Worm (Caenorhabditis elegans): ENCODE measurements around the gene B0496.1.

B0496.1 gene

DNA sequence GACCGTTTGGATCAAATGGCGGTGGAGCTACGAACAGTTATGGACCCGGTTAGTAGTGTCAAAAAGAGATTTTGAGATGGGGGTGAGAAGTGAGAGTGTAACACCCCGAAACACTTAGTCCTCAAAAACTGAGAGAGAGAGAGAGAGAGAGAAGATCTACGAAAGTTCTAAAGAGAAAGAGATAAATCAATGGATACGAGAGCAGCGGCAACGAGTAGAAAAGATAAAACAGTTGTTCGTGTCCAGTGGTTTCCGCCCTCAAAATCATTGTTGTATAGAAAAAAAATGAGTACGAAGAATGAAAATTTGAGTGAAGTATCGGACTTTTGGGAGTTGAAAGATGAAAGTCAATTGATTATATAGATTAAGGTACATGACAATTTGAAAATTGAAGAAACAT is 17.1 kb upstream of the B0496.1 start:
- no peak for TF ChIP-seq snpc-1.3 (tag; optimal IDR thresholded peaks at IDR 0.05; ENCODE audit: insufficient read depth)
- TF ChIP-seq mes-4 (tag; optimal IDR thresholded peaks at IDR 0.05): no peak
- TF ChIP-seq hmg-20 (GFP tag; IDR thresholded peaks at IDR 0.05): no peak
- TF ChIP-seq cebp-1 (GFP tag; IDR thresholded peaks at IDR 0.05): no peak
- TF ChIP-seq cebp-1 (tag; optimal IDR thresholded peaks at IDR 0.05): no peak
- no peak for TF ChIP-seq nfya-2 (GFP tag; IDR thresholded peaks at IDR 0.05)
- TF ChIP-seq ceh-58 (GFP tag; IDR thresholded peaks at IDR 0.05): no peak
- no peak for TF ChIP-seq madf-6 (GFP tag; IDR thresholded peaks at IDR 0.05)
- no peak for TF ChIP-seq ceh-27 (GFP tag; optimal IDR thresholded peaks at IDR 0.05)
- TF ChIP-seq nhr-120 (GFP tag; IDR thresholded peaks at IDR 0.05): no peak
- TF ChIP-seq B0019.2 (GFP tag; conservative IDR thresholded peaks at IDR 0.05): no peak
- no peak for TF ChIP-seq die-1 (tag; optimal IDR thresholded peaks at IDR 0.05)
- no peak for TF ChIP-seq nfyb-1 (GFP tag; IDR thresholded peaks at IDR 0.05)
- no peak for TF ChIP-seq ama-1 (optimal IDR thresholded peaks at IDR 0.05)
- no peak for TF ChIP-seq ama-1 (GFP tag; optimal IDR thresholded peaks at IDR 0.05)
- no peak for TF ChIP-seq snpc-1.1 (tag; optimal IDR thresholded peaks at IDR 0.05; ENCODE audit: insufficient read depth)
- no peak for TF ChIP-seq lsl-1 (GFP tag; optimal IDR thresholded peaks at IDR 0.05)
- TF ChIP-seq let-607 (tag; optimal IDR thresholded peaks at IDR 0.05): no peak
- no peak for TF ChIP-seq mxl-1 (tag; optimal IDR thresholded peaks at IDR 0.05)
- no peak for TF ChIP-seq Y67H2A.10 (GFP tag; conservative IDR thresholded peaks at IDR 0.05)
- TF ChIP-seq aptf-2 (GFP tag; conservative IDR thresholded peaks at IDR 0.05): no peak
- no peak for TF ChIP-seq lin-54 (GFP tag; optimal IDR thresholded peaks at IDR 0.05)

DNA sequence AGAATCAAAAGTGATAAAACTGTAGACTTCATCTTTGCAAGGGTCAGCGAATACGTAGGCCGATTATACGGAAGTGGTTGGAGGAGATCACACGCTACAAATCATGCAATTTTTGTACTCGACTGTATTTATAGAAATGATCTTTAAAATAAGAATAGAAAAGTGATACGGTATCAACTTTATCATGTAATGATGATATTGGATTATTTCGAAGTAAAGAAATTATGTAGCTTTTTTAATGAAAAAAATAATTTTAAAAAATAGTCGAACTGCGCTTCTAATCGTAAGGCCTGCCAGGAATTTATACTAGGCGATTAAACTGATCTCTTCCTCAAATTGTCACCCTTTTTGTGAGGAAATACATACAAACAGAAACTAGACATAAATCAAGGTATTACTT is 12.2 kb upstream of the B0496.1 start, which contains the start of gene B0496.11:
B0496.11 (minus strand) TSS at position 101 of the 400 bp plus-strand sequence.
- TF ChIP-seq Y67H2A.10 (GFP tag; conservative IDR thresholded peaks at IDR 0.05): no peak
- no peak for TF ChIP-seq dpff-1 (tag; optimal IDR thresholded peaks at IDR 0.05)
- TF ChIP-seq lsy-27 (tag; optimal IDR thresholded peaks at IDR 0.05; ENCODE audit: borderline replicate concordance, insufficient read depth): no peak
- TF ChIP-seq pbrm-1 (GFP tag; IDR thresholded peaks at IDR 0.05): no peak
- no peak for TF ChIP-seq bed-1 (GFP tag; IDR thresholded peaks at IDR 0.05)
- TF ChIP-seq aptf-3 (GFP tag; IDR thresholded peaks at IDR 0.05): no peak
- no peak for TF ChIP-seq fkh-3 (tag; optimal IDR thresholded peaks at IDR 0.05)
- no peak for TF ChIP-seq mxl-1 (tag; optimal IDR thresholded peaks at IDR 0.05)
- TF ChIP-seq rpc-1 (optimal IDR thresholded peaks at IDR 0.05): no peak
- no peak for TF ChIP-seq rpc-1 (tag; optimal IDR thresholded peaks at IDR 0.05)
- no peak for TF ChIP-seq Y79H2A.3 (GFP tag; conservative IDR thresholded peaks at IDR 0.05)
- TF ChIP-seq tlf-1 (GFP tag; optimal IDR thresholded peaks at IDR 0.05): no peak

DNA sequence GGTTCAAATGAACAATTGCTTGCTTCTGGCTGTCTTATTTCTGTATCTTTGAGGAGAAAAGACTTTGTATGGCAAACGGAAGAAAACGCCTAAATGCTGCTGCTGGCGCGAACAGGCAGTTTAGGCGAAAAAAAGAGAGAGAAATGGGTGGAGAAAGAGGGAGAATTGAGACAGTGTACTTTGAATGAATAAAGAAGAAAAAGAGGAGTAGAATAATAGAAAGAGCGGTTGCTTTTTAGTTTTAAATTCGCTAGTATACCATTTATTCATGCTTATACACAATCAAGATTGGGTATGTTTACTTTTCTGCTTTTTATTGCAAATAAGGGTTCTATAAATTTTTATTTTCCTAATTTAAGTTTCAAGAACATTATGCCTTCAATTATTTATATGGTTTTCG is 6.7 kb upstream of the B0496.1 start:
- TF ChIP-seq rpc-1 (optimal IDR thresholded peaks at IDR 0.05) (no peak), rpc-1 (tag; optimal IDR thresholded peaks at IDR 0.05) (no peak), die-1 (tag; optimal IDR thresholded peaks at IDR 0.05) (no peak), let-526 (GFP tag; IDR thresholded peaks at IDR 0.05) (no peak), sea-2 (GFP tag; IDR thresholded peaks at IDR 0.05) (no peak), unc-130 (GFP tag; optimal IDR thresholded peaks at IDR 0.05) (no peak), nhr-80 (tag; optimal IDR thresholded peaks at IDR 0.05) (no peak), ztf-3 (GFP tag; optimal IDR thresholded peaks at IDR 0.05) (no peak), tbx-9 (tag; optimal IDR thresholded peaks at IDR 0.05; ENCODE audit: borderline replicate concordance) (no peak), B0336.3 (GFP tag; IDR thresholded peaks at IDR 0.05) (no peak), F55B11.4 (tag; optimal IDR thresholded peaks at IDR 0.05; ENCODE audit: borderline replicate concordance, insufficient read depth) (no peak), F37B4.10 (GFP tag; IDR thresholded peaks at IDR 0.05) (no peak), K12H6.12 (tag; optimal IDR thresholded peaks at IDR 0.05) (no peak), ekl-4 (GFP tag; IDR thresholded peaks at IDR 0.05) (no peak), hrde-1 (tag; optimal IDR thresholded peaks at IDR 0.05; ENCODE audit: borderline replicate concordance) (no peak)

All from whole organism, young adult.